Worm (Caenorhabditis elegans) whole organism, mixed stage, embryonic: Measurements from ENCODE around the gene F59B1.10.

ENCODE experiments used
- M03D4.4 ChIP-seq: sonication (generic microtip); optimal IDR thresholded peaks from 2 replicates; lab custom pipeline; 2017; ENCODE audit warnings: mild to moderate bottlenecking, missing genetic modification characterization, missing compliant biosample characterization
- bed-3 ChIP-seq: fragments of 200-800 bp; sonication (Bioruptor generic); optimal IDR thresholded peaks from 3 replicates; lab custom pipeline; 2018; ENCODE audit warnings: mild to moderate bottlenecking, missing genetic modification characterization, moderate library complexity, missing compliant biosample characterization
- ceh-39 ChIP-seq: fragments of 150-350 bp; optimal IDR thresholded peaks from 2 replicates; lab custom pipeline; 2014; ENCODE audit warnings: missing biosample characterization, missing genetic modification characterization
- ceh-43 ChIP-seq: fragments of 200-800 bp; sonication (Bioruptor generic); optimal IDR thresholded peaks from 2 replicates; lab custom pipeline; 2018; ENCODE audit warnings: mild to moderate bottlenecking, missing genetic modification characterization, moderate library complexity, missing compliant biosample characterization
- ces-1 ChIP-seq: fragments of 150-350 bp; optimal IDR thresholded peaks from 2 replicates; lab custom pipeline; 2014; ENCODE audit warnings: missing biosample characterization, missing genetic modification reagents, missing genetic modification characterization
- cnd-1 ChIP-seq: fragments of 200-800 bp; sonication (Bioruptor generic); optimal IDR thresholded peaks from 2 replicates; lab custom pipeline; 2018; ENCODE audit warnings: mild to moderate bottlenecking, missing genetic modification characterization, missing compliant biosample characterization
- drap-1 ChIP-seq: fragments of 200-800 bp; sonication (Bioruptor generic); optimal IDR thresholded peaks from 3 replicates; lab custom pipeline; 2018; ENCODE audit warnings: mild to moderate bottlenecking, missing genetic modification characterization, missing compliant biosample characterization
- elt-1 ChIP-seq: sonication (generic microtip); optimal IDR thresholded peaks from 2 replicates; lab custom pipeline; 2017; ENCODE audit warnings: missing genetic modification characterization, mild to moderate bottlenecking, missing compliant biosample characterization, antibody characterized with exemption, moderate library complexity, borderline replicate concordance; ENCODE audit not compliant: insufficient read depth
- flh-1 ChIP-seq: fragments of 200-800 bp; sonication (Bioruptor generic); optimal IDR thresholded peaks from 2 replicates; lab custom pipeline; 2018; ENCODE audit warnings: mild to moderate bottlenecking, missing genetic modification characterization, moderate library complexity, missing compliant biosample characterization
- ham-2 ChIP-seq: fragments of 200-800 bp; sonication (Bioruptor generic); optimal IDR thresholded peaks from 2 replicates; lab custom pipeline; 2018; ENCODE audit warnings: mild to moderate bottlenecking, missing genetic modification characterization, missing compliant biosample characterization
- hlh-1 ChIP-seq: fragments of 150-350 bp; optimal IDR thresholded peaks from 2 replicates; lab custom pipeline; 2014; ENCODE audit warnings: missing biosample characterization, missing genetic modification reagents, missing genetic modification characterization
- lin-13 ChIP-seq: fragments of 150-350 bp; optimal IDR thresholded peaks from 2 replicates; lab custom pipeline; 2014; ENCODE audit warnings: missing biosample characterization, missing genetic modification characterization
- lin-32 ChIP-seq: fragments of 200-800 bp; sonication (Bioruptor generic); optimal IDR thresholded peaks from 2 replicates; lab custom pipeline; 2018; ENCODE audit warnings: mild to moderate bottlenecking, missing genetic modification characterization, missing compliant biosample characterization
- lsy-2 ChIP-seq: fragments of 150-350 bp; optimal IDR thresholded peaks from 2 replicates; lab custom pipeline; 2014; ENCODE audit warnings: missing biosample characterization, missing genetic modification characterization
- mab-5 ChIP-seq: fragments of 150-350 bp; optimal IDR thresholded peaks from 2 replicates; lab custom pipeline; 2014; ENCODE audit warnings: missing biosample characterization, missing genetic modification characterization
- mls-2 ChIP-seq: sonication (generic microtip); optimal IDR thresholded peaks from 2 replicates; lab custom pipeline; 2016; ENCODE audit warnings: mild to moderate bottlenecking, missing genetic modification characterization, moderate library complexity, missing compliant biosample characterization
- nhr-2 ChIP-seq: fragments of 150-350 bp; optimal IDR thresholded peaks from 2 replicates; lab custom pipeline; 2014; ENCODE audit warnings: missing biosample characterization, missing genetic modification characterization
- nhr-237 ChIP-seq: fragments of 150-350 bp; optimal IDR thresholded peaks from 2 replicates; lab custom pipeline; 2014; ENCODE audit warnings: missing biosample characterization, missing genetic modification characterization
- nhr-28 ChIP-seq: fragments of 150-350 bp; optimal IDR thresholded peaks from 2 replicates; lab custom pipeline; 2014; ENCODE audit warnings: missing biosample characterization, missing genetic modification characterization
- nhr-76 ChIP-seq: sonication (generic microtip); optimal IDR thresholded peaks from 2 replicates; lab custom pipeline; 2017; ENCODE audit warnings: missing biosample characterization, missing genetic modification characterization
- sem-2 ChIP-seq: fragments of 200-800 bp; sonication (Bioruptor generic); optimal IDR thresholded peaks from 2 replicates; lab custom pipeline; 2018; ENCODE audit warnings: mild to moderate bottlenecking, missing genetic modification characterization, missing compliant biosample characterization
- sptf-1 ChIP-seq: sonication (generic microtip); optimal IDR thresholded peaks from 2 replicates; lab custom pipeline; 2017; ENCODE audit warnings: mild to moderate bottlenecking, missing genetic modification characterization, moderate library complexity, missing compliant biosample characterization
- tbx-8 ChIP-seq: fragments of 200-800 bp; sonication (Bioruptor generic); optimal IDR thresholded peaks from 2 replicates; lab custom pipeline; 2018; ENCODE audit warnings: mild to moderate bottlenecking, missing genetic modification characterization, moderate library complexity, missing compliant biosample characterization
- unc-120 ChIP-seq: sonication (generic microtip); optimal IDR thresholded peaks from 2 replicates; lab custom pipeline; 2017; ENCODE audit warnings: missing genetic modification characterization, missing compliant biosample characterization; ENCODE audit not compliant: poor library complexity, severe bottlenecking
- unc-39 ChIP-seq: fragments of 150-350 bp; optimal IDR thresholded peaks from 2 replicates; lab custom pipeline; 2014; ENCODE audit warnings: missing biosample characterization, missing genetic modification characterization
- unc-62 ChIP-seq: fragments of 150-350 bp; optimal IDR thresholded peaks from 2 replicates; lab custom pipeline; 2014; ENCODE audit warnings: missing biosample characterization, missing genetic modification reagents, missing genetic modification characterization
- zip-8 ChIP-seq: fragments of 150-350 bp; optimal IDR thresholded peaks from 2 replicates; lab custom pipeline; 2014; ENCODE audit warnings: missing biosample characterization, missing genetic modification characterization
- ztf-11 ChIP-seq: fragments of 150-350 bp; optimal IDR thresholded peaks from 2 replicates; lab custom pipeline; 2014; ENCODE audit warnings: missing biosample characterization, missing genetic modification characterization

F59B1.10 gene

ce11 chrV:3678513-3678912 lies 30.8 kb upstream of the F59B1.10 start:
- TF ChIP-seq zip-8 (tag; lab: Kevin White, UChicago) (no peak), lsy-2 (tag; lab: Kevin White, UChicago) (no peak), nhr-237 (tag; lab: Kevin White, UChicago) (no peak)

- TF ChIP-seq ceh-39 (tag; lab: Kevin White, UChicago) (no peak), nhr-2 (tag; lab: Kevin White, UChicago) (no peak), sptf-1 (tag; lab: Kevin White, UChicago) (no peak), ceh-43 (no peak), drap-1 (GFP tag; lab: Kevin White, UChicago) (no peak), nhr-28 (tag; lab: Kevin White, UChicago) (no peak), unc-120 (tag; lab: Kevin White, UChicago) (peak; percentile 63), hlh-1 (peak; percentile 55), nhr-76 (tag; lab: Kevin White, UChicago) (no peak), lin-13 (tag; lab: Kevin White, UChicago) (no peak), ztf-11 (tag; lab: Kevin White, UChicago) (no peak), unc-62 (GFP tag; lab: Kevin White, UChicago) (peak; percentile 94), ham-2 (GFP tag; lab: Kevin White, UChicago) (no peak), cnd-1 (tag; lab: Kevin White, UChicago) (peak; percentile 39)
- TF ChIP-seq, all 35 proteins: peak for 4
These were observed 29.4 kb upstream of the F59B1.10 start for ce11 chrV:3677212-3677611.

ce11 chrV:3673080-3673479 lies 25.3 kb upstream of the F59B1.10 start, which contains the start of gene pals-33:
pals-33 (plus strand) TSS chrV:3673380.
- TF ChIP-seq M03D4.4 (tag; lab: Kevin White, UChicago), result no peak
- TF ChIP-seq unc-62 (GFP tag; lab: Kevin White, UChicago), result no peak
- TF ChIP-seq zip-8 (tag; lab: Kevin White, UChicago), result no peak
- no peak for TF ChIP-seq unc-120 (tag; lab: Kevin White, UChicago)
- TF ChIP-seq nhr-76 (tag; lab: Kevin White, UChicago), result no peak
- TF ChIP-seq ces-1, result no peak
- no peak for TF ChIP-seq ztf-11 (tag; lab: Kevin White, UChicago)
- TF ChIP-seq flh-1 (GFP tag; lab: Kevin White, UChicago), result no peak
- TF ChIP-seq mab-5 (tag; lab: Kevin White, UChicago), result no peak
- TF ChIP-seq ceh-39 (tag; lab: Kevin White, UChicago), result no peak
- no peak for TF ChIP-seq mls-2 (tag; lab: Kevin White, UChicago)
- TF ChIP-seq tbx-8 (GFP tag; lab: Kevin White, UChicago), result no peak

ce11 chrV:3670499-3670898 lies 22.7 kb upstream of the F59B1.10 start, which contains the start of gene Y39H10B.3:
Y39H10B.3 (plus strand) TSS chrV:3670799.
- no peak for TF ChIP-seq unc-39
- TF ChIP-seq cnd-1 (tag; lab: Kevin White, UChicago), result no peak
- no peak for TF ChIP-seq ham-2 (GFP tag; lab: Kevin White, UChicago)
- TF ChIP-seq zip-8 (tag; lab: Kevin White, UChicago), result no peak
- no peak for TF ChIP-seq nhr-28 (tag; lab: Kevin White, UChicago)
- no peak for TF ChIP-seq tbx-8 (GFP tag; lab: Kevin White, UChicago)
- TF ChIP-seq lin-32 (GFP tag; lab: Kevin White, UChicago), result no peak
- TF ChIP-seq mab-5 (tag; lab: Kevin White, UChicago), result no peak

- TF ChIP-seq M03D4.4 (tag; lab: Kevin White, UChicago), result no peak
- no peak for TF ChIP-seq elt-1 (tag; lab: Kevin White, UChicago)
- TF ChIP-seq nhr-28 (tag; lab: Kevin White, UChicago), result no peak
- TF ChIP-seq bed-3 (GFP tag; lab: Kevin White, UChicago), result no peak
These were observed 20.7 kb upstream of the F59B1.10 start, which contains the start of gene Y39H10B.2 for ce11 chrV:3668464-3668863. Y39H10B.2 (plus strand) TSS chrV:3668764.

- TF ChIP-seq sem-2, result no peak
These were observed 19.1 kb upstream of the F59B1.10 start, which contains the start of gene str-113 for ce11 chrV:3666887-3667286. str-113 (minus strand) TSS chrV:3666987.
